Worm (Caenorhabditis elegans): Measurements from ENCODE around the gene vha-5.

- TF ChIP-seq attf-4 (tag; optimal IDR thresholded peaks at IDR 0.05) (no peak), T20F7.1 (GFP tag; optimal IDR thresholded peaks at IDR 0.05) (no peak), lin-15B (tag; optimal IDR thresholded peaks at IDR 0.05) (no peak), unc-130 (GFP tag; optimal IDR thresholded peaks at IDR 0.05) (no peak), daf-16 (GFP tag; optimal IDR thresholded peaks at IDR 0.05) (no peak), daf-16 (tag; optimal IDR thresholded peaks at IDR 0.05) (no peak), F49E8.2 (tag; optimal IDR thresholded peaks at IDR 0.05; ENCODE audit: borderline replicate concordance) (no peak), lin-13 (GFP tag; optimal IDR thresholded peaks at IDR 0.05) (no peak), zfp-3 (GFP tag; conservative IDR thresholded peaks at IDR 0.05) (no peak), pha-4 (GFP tag; IDR thresholded peaks at IDR 0.05) (no peak), pha-4 (tag; optimal IDR thresholded peaks at IDR 0.05) (no peak)
Observed at ce11 chrIV:8297192-8297591, 6.6 kb upstream of the vha-5 start, which contains the start of gene nprl-3.
